Worm (Caenorhabditis elegans) whole organism, L4/young adult: ENCODE results near the gene R04F11.5.

Source experiments
- W03F9.2 ChIP-seq: fragments of 150-350 bp; optimal IDR thresholded peaks from 2 replicates; lab custom pipeline; 2014; ENCODE audit warnings: missing biosample characterization, missing genetic modification characterization
- dao-5 ChIP-seq: sonication (generic microtip); optimal IDR thresholded peaks from 2 replicates; lab custom pipeline; 2016; ENCODE audit warnings: missing genotype, missing genetic modification characterization, moderate library complexity, missing compliant biosample characterization
- him-1 ChIP-seq: sonication (generic microtip); optimal IDR thresholded peaks from 2 replicates; lab custom pipeline; 2016; ENCODE audit warnings: missing genotype, missing genetic modification reagents, missing genetic modification characterization, missing compliant biosample characterization

DNA sequence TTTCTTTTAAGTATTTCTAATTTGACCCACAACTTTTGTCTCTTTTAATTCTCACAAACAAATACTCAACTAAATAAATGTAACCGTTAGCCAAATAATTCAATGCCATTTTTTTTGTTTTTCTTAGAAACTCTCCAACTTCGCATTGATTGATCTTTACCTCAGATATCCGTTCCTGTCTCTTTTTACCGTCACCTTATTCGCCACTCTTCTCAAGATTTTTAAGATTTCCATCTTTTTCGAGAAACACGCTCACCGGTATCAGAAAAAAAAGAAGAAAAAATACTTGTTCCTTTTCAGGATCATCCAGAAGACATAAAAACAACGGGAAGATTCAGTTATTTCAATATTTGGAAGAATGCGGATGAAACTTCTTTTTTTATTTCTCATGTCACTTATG lies 40.5 kb upstream of the R04F11.5 start, which contains the start of gene F23H12.5:
- TF ChIP-seq W03F9.2 (tag; lab: Kevin White, UChicago) = no peak
- no peak for TF ChIP-seq him-1 (tag; lab: Kevin White, UChicago)
- TF ChIP-seq dao-5 (tag; lab: Kevin White, UChicago) = no peak
